Fruit fly (Drosophila melanogaster) whole organism, adult: ENCODE data around the gene CG14401.

Experiments
- CG11617 ChIP-seq: fragments of 200-800 bp; sonication (Bioruptor generic); optimal IDR thresholded peaks from 2 replicates; lab custom pipeline; 2017; ENCODE audit warnings: mild to moderate bottlenecking, missing biosample characterization, missing genetic modification reagents, missing genetic modification characterization
- CG12768 ChIP-seq: fragments of 200-800 bp; sonication (Bioruptor generic); optimal IDR thresholded peaks from 2 replicates; lab custom pipeline; 2017; ENCODE audit warnings: missing biosample characterization, missing genetic modification characterization, mild to moderate bottlenecking, moderate library complexity, missing genetic modification reagents
- CG14711 ChIP-seq: fragments of 200-800 bp; sonication (Bioruptor generic); optimal IDR thresholded peaks from 2 replicates; lab custom pipeline; 2018; ENCODE audit warnings: missing biosample characterization, mild to moderate bottlenecking, missing genetic modification characterization, moderate library complexity
- CG1620 ChIP-seq: fragments of 200-800 bp; sonication (Bioruptor generic); optimal IDR thresholded peaks from 2 replicates; lab custom pipeline; 2016; ENCODE audit warnings: missing biosample characterization, missing genetic modification characterization
- CG33017 ChIP-seq: fragments of 200-800 bp; sonication (Bioruptor generic); optimal IDR thresholded peaks from 2 replicates; lab custom pipeline; 2018; ENCODE audit warnings: missing biosample characterization, mild to moderate bottlenecking, missing genetic modification characterization, moderate library complexity
- CG5204 ChIP-seq: fragments of 200-800 bp; sonication (Bioruptor generic); optimal IDR thresholded peaks from 2 replicates; lab custom pipeline; 2016; ENCODE audit warnings: missing biosample characterization, missing genetic modification characterization
- CG7045 ChIP-seq: fragments of 200-800 bp; sonication (Bioruptor generic); optimal IDR thresholded peaks from 2 replicates; lab custom pipeline; 2017; ENCODE audit warnings: missing biosample characterization, mild to moderate bottlenecking, missing genetic modification characterization
- CG7101 ChIP-seq: fragments of 200-800 bp; sonication (Bioruptor generic); optimal IDR thresholded peaks from 2 replicates; lab custom pipeline; 2018; ENCODE audit warnings: missing biosample characterization, mild to moderate bottlenecking, missing genetic modification characterization, moderate library complexity
- Clk ChIP-seq: fragments of 200-800 bp; sonication (Bioruptor generic); optimal IDR thresholded peaks from 2 replicates; lab custom pipeline; 2017; ENCODE audit warnings: missing biosample characterization, missing genetic modification characterization
- Crg-1 ChIP-seq: fragments of 200-800 bp; sonication (Bioruptor generic); optimal IDR thresholded peaks from 2 replicates; lab custom pipeline; 2016; ENCODE audit warnings: missing biosample characterization, missing genetic modification characterization
- Hr96 ChIP-seq: fragments of 200-800 bp; sonication (Bioruptor generic); optimal IDR thresholded peaks from 2 replicates; lab custom pipeline; 2016; ENCODE audit warnings: missing biosample characterization, missing genetic modification characterization
- Mnt ChIP-seq: fragments of 200-800 bp; sonication (Bioruptor generic); optimal IDR thresholded peaks from 2 replicates; lab custom pipeline; 2016; ENCODE audit warnings: missing biosample characterization, mild to moderate bottlenecking, missing genetic modification characterization
- bab1 ChIP-seq: fragments of 200-800 bp; sonication (Bioruptor generic); optimal IDR thresholded peaks from 3 replicates; lab custom pipeline; 2019; ENCODE audit warnings: missing biosample characterization, mild to moderate bottlenecking, missing genetic modification characterization, moderate library complexity
- cic ChIP-seq: fragments of 200-800 bp; sonication (Bioruptor generic); optimal IDR thresholded peaks from 2 replicates; lab custom pipeline; 2017; ENCODE audit warnings: missing biosample characterization, mild to moderate bottlenecking, missing genetic modification characterization, moderate library complexity
- cnc ChIP-seq, 2 experiments: fragments of >200 bp; optimal IDR thresholded peaks; 2 replicates each; lab custom pipeline; 2017
- kay ChIP-seq: fragments of 200-800 bp; sonication (Bioruptor generic); peaks from one replicate; lab custom pipeline; 2016; ENCODE audit warnings: missing biosample characterization, missing genetic modification characterization, borderline replicate concordance
- ovo ChIP-seq: fragments of 200-800 bp; sonication (Bioruptor generic); optimal IDR thresholded peaks from 2 replicates; lab custom pipeline; 2016; ENCODE audit warnings: missing biosample characterization, missing genetic modification characterization
- pad ChIP-seq: fragments of 200-800 bp; sonication (Bioruptor generic); optimal IDR thresholded peaks from 3 replicates; lab custom pipeline; 2017; ENCODE audit warnings: missing biosample characterization, missing genetic modification characterization, mild to moderate bottlenecking, moderate library complexity, missing genetic modification reagents
- tj ChIP-seq: fragments of 200-800 bp; sonication (Bioruptor generic); optimal IDR thresholded peaks from 3 replicates; lab custom pipeline; 2017; ENCODE audit warnings: missing biosample characterization, mild to moderate bottlenecking, missing genetic modification characterization, moderate library complexity
- toe ChIP-seq: fragments of 200-800 bp; sonication (Bioruptor generic); optimal IDR thresholded peaks from 2 replicates; lab custom pipeline; 2016; ENCODE audit warnings: missing biosample characterization, missing genetic modification characterization

The CG14401 gene

DNA sequence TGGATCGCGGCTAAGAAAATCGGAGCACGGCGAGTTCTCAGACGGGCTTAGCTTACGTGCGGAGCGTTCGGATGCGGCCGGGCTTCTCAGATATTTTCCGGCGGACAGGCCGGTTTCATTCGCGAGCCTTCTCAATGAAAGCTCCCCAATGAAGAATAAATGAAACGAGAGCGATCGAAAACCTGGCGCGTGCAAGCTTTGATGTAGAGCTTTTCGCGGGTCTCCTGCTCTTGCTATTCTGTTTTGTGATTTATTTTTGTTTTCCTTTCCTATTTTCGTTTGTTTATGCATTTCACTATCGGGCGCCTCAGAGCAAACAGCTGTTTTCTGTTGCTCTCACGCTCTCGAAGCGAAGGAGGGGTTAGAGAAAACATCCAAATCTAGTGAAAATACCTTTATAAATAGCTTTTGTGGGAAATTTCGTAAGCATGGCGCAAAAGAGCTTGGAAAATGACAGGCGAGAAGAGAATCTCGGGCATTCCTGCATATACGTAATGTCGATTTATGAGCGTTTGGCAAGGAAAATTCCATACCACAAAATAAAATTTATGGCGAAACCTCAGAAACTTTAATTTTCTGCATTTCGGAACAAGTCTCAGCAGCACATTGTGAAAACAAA is 16.3 kb downstream of the CG14401 start:
- TF ChIP-seq CG11617 (GFP tag; lab: Kevin White, UChicago), result peak; percentile 30
- peak; percentile 65 for TF ChIP-seq Mnt (GFP tag; lab: Kevin White, UChicago)
- TF ChIP-seq bab1 (GFP tag; lab: Kevin White, UChicago), result peak; percentile 13
- TF ChIP-seq CG5204, result no peak
- no peak for TF ChIP-seq tj
- TF ChIP-seq kay (GFP tag; lab: Kevin White, UChicago), result peak; percentile 90
- TF ChIP-seq CG7101 (tag; lab: Kevin White, UChicago), result no peak
- TF ChIP-seq CG7045 (GFP tag; lab: Kevin White, UChicago), result no peak
- no peak for TF ChIP-seq toe (GFP tag; lab: Kevin White, UChicago)
- TF ChIP-seq pad, result peak; percentile 23
- TF ChIP-seq CG33017 (tag; lab: Kevin White, UChicago), result peak; percentile 2
- peak; percentile 93 for TF ChIP-seq cic (GFP tag; lab: Kevin White, UChicago)

- peak; percentile 29 for TF ChIP-seq pad
- TF ChIP-seq CG14711, result peak; percentile 11
- TF ChIP-seq CG7045 (GFP tag; lab: Kevin White, UChicago), result no peak
- peak; percentile 58 for TF ChIP-seq CG7101 (tag; lab: Kevin White, UChicago)
- TF ChIP-seq Mnt (GFP tag; lab: Kevin White, UChicago), result no peak
- TF ChIP-seq cic (GFP tag; lab: Kevin White, UChicago), result peak; percentile 23
- no peak for TF ChIP-seq tj
- peak; percentile 61 for TF ChIP-seq CG33017 (tag; lab: Kevin White, UChicago)
Observed at dm6 chr2L:20887273-20887672, 17.6 kb downstream of the CG14401 start.

DNA sequence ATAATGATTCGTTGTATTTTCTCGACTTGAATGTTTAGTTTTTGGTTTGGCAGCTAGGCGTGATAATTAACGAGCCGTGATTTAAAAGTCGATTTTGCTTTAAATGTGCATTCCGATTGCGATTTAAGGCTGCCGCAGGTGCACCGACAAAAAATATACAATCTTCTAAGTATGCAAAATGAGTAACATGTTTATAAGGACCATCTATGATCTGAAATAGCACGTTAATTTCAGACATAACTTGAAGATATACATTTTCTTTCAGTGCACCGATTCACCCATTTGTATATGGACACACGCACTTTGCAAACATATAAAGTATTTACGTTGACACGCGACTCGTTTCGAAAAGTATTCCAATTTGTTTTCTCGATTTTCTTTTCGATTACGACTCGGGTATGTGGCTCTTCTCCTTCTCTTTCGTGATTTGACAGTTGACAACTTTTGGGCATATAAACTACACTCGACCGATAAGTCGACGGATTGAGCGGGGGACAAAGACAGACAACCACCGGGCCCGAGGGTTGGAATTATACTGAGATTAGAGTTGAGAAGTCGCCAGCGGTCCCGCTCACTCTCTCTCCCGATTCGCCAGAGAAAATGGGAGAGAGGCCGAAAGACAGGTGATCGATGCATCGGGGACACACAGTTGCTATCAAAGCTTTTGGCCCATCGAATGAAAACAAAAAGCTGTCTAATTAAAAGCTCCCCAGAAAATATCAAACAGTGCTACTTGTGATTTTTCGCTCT is 20.4 kb downstream of the CG14401 start:
- no peak for TF ChIP-seq kay (GFP tag; lab: Kevin White, UChicago)
- peak; percentile 70 for TF ChIP-seq CG12768
- no peak for TF ChIP-seq cnc (optimal IDR thresholded peaks at IDR 0.05; lab: Kevin White, UChicago)
- TF ChIP-seq CG5204, result no peak
- peak; percentile 42 for TF ChIP-seq cic (GFP tag; lab: Kevin White, UChicago)
- peak; percentile 10 for TF ChIP-seq CG7101 (tag; lab: Kevin White, UChicago)
- TF ChIP-seq Clk (GFP tag; lab: Kevin White, UChicago), result no peak
- TF ChIP-seq Hr96 (GFP tag; lab: Kevin White, UChicago), result no peak

DNA sequence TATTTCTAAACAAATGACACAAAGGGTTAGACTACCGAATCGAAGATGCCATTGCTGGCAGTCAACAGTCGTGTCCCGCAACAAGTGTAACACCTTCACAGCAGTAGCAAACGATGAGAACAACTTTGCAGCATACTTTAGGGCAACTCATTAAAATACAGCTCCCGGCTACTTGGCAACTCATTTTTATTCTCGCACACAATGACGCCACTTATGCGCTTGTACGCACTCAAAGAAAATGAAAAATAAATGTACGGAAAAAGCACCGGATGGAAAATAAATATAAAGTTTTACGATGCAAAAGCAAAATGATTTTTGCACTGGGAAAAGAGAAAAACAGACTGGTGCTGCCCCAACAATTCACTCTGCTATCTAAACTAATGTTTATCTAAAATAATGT is 21.5 kb downstream of the CG14401 start:
- no peak for TF ChIP-seq CG7101 (tag; lab: Kevin White, UChicago)
- peak; percentile 92 for TF ChIP-seq CG14711

DNA sequence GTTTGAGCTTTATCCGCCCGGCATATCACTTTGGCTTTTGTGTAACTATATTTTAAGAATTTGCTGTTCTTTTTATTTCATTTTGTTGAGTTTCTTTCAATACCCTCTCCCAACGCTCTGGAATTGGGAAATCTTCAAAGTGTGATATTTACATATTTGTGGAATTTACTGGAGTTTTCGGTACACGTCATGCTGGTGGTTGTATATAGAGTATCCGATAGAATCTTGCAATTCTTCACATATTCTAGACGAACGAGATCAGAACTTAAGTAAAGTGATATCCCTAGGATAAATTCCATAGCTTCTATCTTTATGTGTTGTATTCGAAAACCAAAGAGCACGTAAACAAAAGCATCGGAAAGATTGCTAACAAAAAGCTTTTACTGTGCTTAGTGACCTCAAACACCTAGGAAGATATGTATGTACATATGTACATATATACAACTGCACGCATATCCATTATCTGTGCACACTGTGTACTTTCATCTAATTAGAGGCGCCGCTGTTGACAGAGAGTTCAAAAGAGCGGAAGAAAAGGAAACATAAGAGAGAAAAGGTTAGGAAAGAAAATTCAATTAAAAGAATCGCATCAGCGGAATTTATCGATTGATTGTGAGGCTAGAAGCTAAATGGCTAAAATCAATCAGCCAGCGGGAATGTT is 27.2 kb downstream of the CG14401 start:
- TF ChIP-seq ovo (GFP tag; lab: Kevin White, UChicago) (no peak), Clk (GFP tag; lab: Kevin White, UChicago) (no peak), CG11617 (GFP tag; lab: Kevin White, UChicago) (no peak), CG33017 (tag; lab: Kevin White, UChicago) (peak; percentile 31), bab1 (GFP tag; lab: Kevin White, UChicago) (no peak), CG14711 (no peak), kay (GFP tag; lab: Kevin White, UChicago) (peak; percentile 76), cnc (optimal IDR thresholded peaks at IDR 0.05; lab: Kevin White, UChicago) (no peak), CG7045 (GFP tag; lab: Kevin White, UChicago) (peak; percentile 37), CG1620 (GFP tag; lab: Kevin White, UChicago) (no peak), Crg-1 (GFP tag; lab: Kevin White, UChicago) (peak; percentile 52), pad (no peak), Hr96 (GFP tag; lab: Kevin White, UChicago) (no peak), Mnt (GFP tag; lab: Kevin White, UChicago) (peak; percentile 37), toe (GFP tag; lab: Kevin White, UChicago) (no peak), CG12768 (no peak), CG5204 (no peak), CG7101 (tag; lab: Kevin White, UChicago) (peak; percentile 19), tj (peak; percentile 4), cic (GFP tag; lab: Kevin White, UChicago) (no peak)

dm6 chr2L:20898478-20899075 is 28.9 kb downstream of the CG14401 start:
- peak; percentile 58 for TF ChIP-seq kay (GFP tag; lab: Kevin White, UChicago)
- TF ChIP-seq tj, result no peak
